Worm (Caenorhabditis elegans): ENCODE measurements around the gene mai-1.
A peak's percentile ranks its signal among the peaks of the same experiment; 100 is the strongest.

mai-1 gene

ce11 chrX:3087647-3088046 is 28.7 kb downstream of the mai-1 start:
- TF ChIP-seq C08G9.2 (tag; optimal IDR thresholded peaks at IDR 0.05) (no peak), gmeb-2 (tag; optimal IDR thresholded peaks at IDR 0.05) (no peak), zip-5 (tag; optimal IDR thresholded peaks at IDR 0.05) (no peak), ets-4 (tag; optimal IDR thresholded peaks at IDR 0.05) (no peak), pha-4 (tag; optimal IDR thresholded peaks at IDR 0.05) (no peak), ttx-3 (tag; optimal IDR thresholded peaks at IDR 0.05) (no peak), elt-4 (tag; optimal IDR thresholded peaks at IDR 0.05) (no peak), hlh-15 (tag; optimal IDR thresholded peaks at IDR 0.05) (no peak), ceh-48 (tag; optimal IDR thresholded peaks at IDR 0.05) (no peak), tbx-2 (tag; optimal IDR thresholded peaks at IDR 0.05) (no peak), fax-1 (tag; optimal IDR thresholded peaks at IDR 0.05) (no peak), ceh-18 (tag; optimal IDR thresholded peaks at IDR 0.05) (no peak), elt-2 (tag; optimal IDR thresholded peaks at IDR 0.05) (no peak), hlh-30 (tag; optimal IDR thresholded peaks at IDR 0.05; ENCODE audit: insufficient read depth) (no peak), odd-2 (tag; optimal IDR thresholded peaks at IDR 0.05) (no peak), dve-1 (tag; optimal IDR thresholded peaks at IDR 0.05) (no peak), C38D4.7 (GFP tag; optimal IDR thresholded peaks at IDR 0.05) (no peak), fkh-10 (GFP tag; optimal IDR thresholded peaks at IDR 0.05) (no peak)

- TF ChIP-seq mec-3 (tag; optimal IDR thresholded peaks at IDR 0.05; ENCODE audit: borderline replicate concordance) (no peak), ceh-18 (tag; optimal IDR thresholded peaks at IDR 0.05) (no peak), ceh-24 (tag; optimal IDR thresholded peaks at IDR 0.05) (no peak), rnt-1 (tag; optimal IDR thresholded peaks at IDR 0.05) (no peak), syd-9 (tag; optimal IDR thresholded peaks at IDR 0.05) (no peak), ets-4 (tag; optimal IDR thresholded peaks at IDR 0.05) (no peak), unc-42 (tag; optimal IDR thresholded peaks at IDR 0.05) (no peak), che-1 (tag; optimal IDR thresholded peaks at IDR 0.05) (no peak), unc-3 (GFP tag; conservative IDR thresholded peaks at IDR 0.05) (no peak), unc-3 (tag; optimal IDR thresholded peaks at IDR 0.05) (no peak), dve-1 (tag; optimal IDR thresholded peaks at IDR 0.05) (no peak)
These were observed 29.1 kb downstream of the mai-1 start, which contains the start of gene F52E4.5 for ce11 chrX:3087245-3087644. F52E4.5 (minus strand) TSS chrX:3087345.

ce11 chrX:3080825-3081224 is 35.6 kb downstream of the mai-1 start, which contains the start of gene twk-16:
twk-16 (plus strand) TSS chrX:3081125.
- no peak for TF ChIP-seq ceh-2 (tag; optimal IDR thresholded peaks at IDR 0.05)
- TF ChIP-seq pha-4 (tag; optimal IDR thresholded peaks at IDR 0.05), result no peak
- TF ChIP-seq nhr-232 (tag; optimal IDR thresholded peaks at IDR 0.05), result no peak
- no peak for TF ChIP-seq F13H6.1 (tag; optimal IDR thresholded peaks at IDR 0.05)
- no peak for TF ChIP-seq unc-55 (GFP tag; optimal IDR thresholded peaks at IDR 0.05)
- TF ChIP-seq zip-5 (tag; optimal IDR thresholded peaks at IDR 0.05), result no peak
- TF ChIP-seq unc-42 (tag; optimal IDR thresholded peaks at IDR 0.05), result no peak
- no peak for TF ChIP-seq ceh-24 (tag; optimal IDR thresholded peaks at IDR 0.05)
- no peak for TF ChIP-seq Y22D7AL.16 (tag; optimal IDR thresholded peaks at IDR 0.05)

ce11 chrX:3070322-3070721 is 46.1 kb downstream of the mai-1 start, which contains the start of gene ceh-31:
ceh-31 (minus strand) TSS chrX:3070422.
- TF ChIP-seq ref-2 (tag; optimal IDR thresholded peaks at IDR 0.05) (peak; percentile 36), ahr-1 (tag; optimal IDR thresholded peaks at IDR 0.05) (no peak)

ce11 chrX:3067052-3067451 is 49.3 kb downstream of the mai-1 start:
- TF ChIP-seq zip-5 (tag; optimal IDR thresholded peaks at IDR 0.05), result no peak
- no peak for TF ChIP-seq dmd-4 (tag; optimal IDR thresholded peaks at IDR 0.05; ENCODE audit: borderline replicate concordance)
- no peak for TF ChIP-seq hlh-6 (tag; optimal IDR thresholded peaks at IDR 0.05)
- no peak for TF ChIP-seq hlh-8 (tag; optimal IDR thresholded peaks at IDR 0.05)
